Worm (Caenorhabditis elegans) whole organism, mixed stage, embryonic: Measurements from ENCODE around the gene nhx-4.

Experiments used
- elt-3 ChIP-seq: fragments of 150-350 bp; optimal IDR thresholded peaks from 2 replicates; lab custom pipeline; 2014; ENCODE audit warnings: missing biosample characterization, missing genetic modification characterization
- lin-32 ChIP-seq: fragments of 200-800 bp; sonication (Bioruptor generic); optimal IDR thresholded peaks from 2 replicates; lab custom pipeline; 2018; ENCODE audit warnings: mild to moderate bottlenecking, missing genetic modification characterization, missing compliant biosample characterization
- lsy-2 ChIP-seq: fragments of 150-350 bp; optimal IDR thresholded peaks from 2 replicates; lab custom pipeline; 2014; ENCODE audit warnings: missing biosample characterization, missing genetic modification characterization
- mls-2 ChIP-seq: sonication (generic microtip); optimal IDR thresholded peaks from 2 replicates; lab custom pipeline; 2016; ENCODE audit warnings: mild to moderate bottlenecking, missing genetic modification characterization, moderate library complexity, missing compliant biosample characterization
- nhr-237 ChIP-seq: fragments of 150-350 bp; optimal IDR thresholded peaks from 2 replicates; lab custom pipeline; 2014; ENCODE audit warnings: missing biosample characterization, missing genetic modification characterization
- nhr-28 ChIP-seq: fragments of 150-350 bp; optimal IDR thresholded peaks from 2 replicates; lab custom pipeline; 2014; ENCODE audit warnings: missing biosample characterization, missing genetic modification characterization
- pha-4 ChIP-seq: fragments of 150-350 bp; optimal IDR thresholded peaks from 2 replicates; lab custom pipeline; 2018; ENCODE audit warnings: missing biosample characterization, missing genetic modification reagents, missing genetic modification characterization
- sem-2 ChIP-seq: fragments of 200-800 bp; sonication (Bioruptor generic); optimal IDR thresholded peaks from 2 replicates; lab custom pipeline; 2018; ENCODE audit warnings: mild to moderate bottlenecking, missing genetic modification characterization, missing compliant biosample characterization
- sptf-1 ChIP-seq: sonication (generic microtip); optimal IDR thresholded peaks from 2 replicates; lab custom pipeline; 2017; ENCODE audit warnings: mild to moderate bottlenecking, missing genetic modification characterization, moderate library complexity, missing compliant biosample characterization
- zip-8 ChIP-seq: fragments of 150-350 bp; optimal IDR thresholded peaks from 2 replicates; lab custom pipeline; 2014; ENCODE audit warnings: missing biosample characterization, missing genetic modification characterization

DNA sequence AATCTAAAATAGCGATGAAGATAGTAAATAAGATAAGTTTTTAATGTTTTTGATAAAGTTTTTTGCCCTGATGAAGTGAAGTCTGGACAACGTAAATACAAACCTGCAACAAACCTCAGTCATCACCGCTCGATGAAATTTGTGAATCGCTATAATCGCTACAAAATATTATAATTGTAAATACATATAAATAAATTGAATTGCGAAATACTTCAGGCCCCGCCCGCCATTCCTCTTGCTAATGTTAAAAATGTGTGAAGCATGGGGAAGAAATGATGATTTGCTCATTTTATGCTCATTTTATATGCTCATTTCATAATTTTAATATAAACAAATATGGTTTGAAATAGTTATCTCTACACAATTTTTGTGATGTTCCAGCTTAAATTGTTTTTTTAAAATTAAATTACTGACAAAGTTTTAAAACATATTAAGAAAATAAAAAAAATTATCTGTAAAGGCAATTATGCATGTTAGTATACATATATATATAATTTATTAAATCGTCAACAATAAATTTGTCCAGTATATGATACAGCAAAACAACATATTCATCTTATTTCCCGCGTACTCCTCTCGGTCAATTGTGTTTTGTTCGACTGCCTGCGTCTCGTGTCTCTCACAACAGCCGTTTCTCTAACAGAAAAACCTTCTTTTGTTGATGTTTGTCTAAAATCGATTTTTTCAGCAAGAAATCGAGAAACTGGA, 9.9 kb upstream of the nhx-4 start, which contains the start of gene sid-5:
- no peak for TF ChIP-seq sem-2 (GFP tag; lab: Kevin White, UChicago)
- TF ChIP-seq mls-2: no peak
- TF ChIP-seq pha-4 (tag; lab: Kevin White, UChicago): no peak
- TF ChIP-seq elt-3 (tag; lab: Kevin White, UChicago): no peak
- no peak for TF ChIP-seq lin-32
- TF ChIP-seq nhr-28 (tag; lab: Kevin White, UChicago): no peak
- no peak for TF ChIP-seq nhr-237
- TF ChIP-seq zip-8 (tag; lab: Kevin White, UChicago): no peak
- no peak for TF ChIP-seq sptf-1
- no peak for TF ChIP-seq lsy-2 (tag; lab: Kevin White, UChicago)
